Worm (Caenorhabditis elegans) whole organism, late embryonic: Measurements from ENCODE around the gene K10B3.1.

ENCODE experiments used
- K09A11.1 ChIP-seq: sonication (generic microtip); optimal IDR thresholded peaks from 2 replicates; lab custom pipeline; 2017; ENCODE audit warnings: antibody characterized with exemption, mild to moderate bottlenecking, missing genetic modification characterization, missing compliant biosample characterization; ENCODE audit not compliant: insufficient read depth
- fax-1 ChIP-seq: sonication (generic microtip); optimal IDR thresholded peaks from 2 replicates; lab custom pipeline; 2016; ENCODE audit warnings: missing genotype, missing genetic modification characterization, missing compliant biosample characterization
- lim-6 ChIP-seq: sonication (generic microtip); optimal IDR thresholded peaks from 2 replicates; lab custom pipeline; 2016; ENCODE audit warnings: missing genetic modification characterization, missing compliant biosample characterization
- lin-11 ChIP-seq: fragments of 200-800 bp; sonication (Bioruptor generic); optimal IDR thresholded peaks from 2 replicates; lab custom pipeline; 2018; ENCODE audit warnings: mild to moderate bottlenecking, missing genetic modification characterization, missing compliant biosample characterization

DNA sequence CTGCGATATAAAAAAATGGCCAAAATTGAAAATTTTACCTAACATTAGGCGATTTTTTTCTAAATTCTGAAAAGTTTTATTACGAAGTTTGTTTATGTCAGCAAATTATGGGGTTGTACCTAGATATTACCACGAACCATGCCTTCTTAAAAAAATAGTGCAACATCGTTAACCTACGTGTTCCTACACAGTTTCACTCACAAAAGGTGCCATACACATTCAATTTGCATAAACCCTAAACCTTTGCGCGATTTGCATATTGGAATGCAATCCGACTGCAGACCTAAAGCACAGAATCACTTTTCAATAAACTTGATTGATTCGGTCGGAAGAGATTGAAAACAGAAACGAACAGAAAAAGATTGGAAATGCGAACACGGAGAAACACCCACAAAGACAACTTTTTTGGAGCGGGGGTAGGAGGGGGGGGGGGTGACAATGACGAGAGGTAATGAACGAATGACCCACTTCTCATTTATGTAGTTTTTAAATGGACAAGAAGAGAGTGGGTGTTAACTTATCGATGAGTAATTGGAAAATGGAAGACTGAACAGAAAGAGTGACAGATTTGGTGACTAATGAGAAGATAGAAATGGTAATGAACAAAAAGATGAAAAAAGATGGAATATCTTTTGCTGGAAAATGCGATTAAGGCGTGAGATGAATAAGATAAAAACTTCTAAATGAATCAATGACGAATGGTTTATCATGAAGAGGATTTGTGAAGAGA is 20.9 kb downstream of the K10B3.1 start:
- TF ChIP-seq fax-1 (tag; lab: Kevin White, UChicago) (no peak), lim-6 (no peak), lin-11 (tag; lab: Kevin White, UChicago) (no peak), K09A11.1 (tag; lab: Kevin White, UChicago) (no peak)
